Worm (Caenorhabditis elegans) whole organism, L2 larva: ENCODE data around the gene lgc-24.

Source experiments
- aly-2 ChIP-seq: fragments of 150-350 bp; optimal IDR thresholded peaks from 2 replicates; lab custom pipeline; 2014; ENCODE audit warnings: missing biosample characterization, missing genetic modification characterization
- blmp-1 ChIP-seq: sonication (generic microtip); optimal IDR thresholded peaks from 2 replicates; lab custom pipeline; 2017; ENCODE audit warnings: missing genetic modification characterization, mild to moderate bottlenecking, missing compliant biosample characterization, antibody characterized with exemption, moderate library complexity; ENCODE audit not compliant: insufficient read depth
- egl-27 ChIP-seq: sonication (generic microtip); optimal IDR thresholded peaks from 3 replicates; lab custom pipeline; 2017; ENCODE audit warnings: missing biosample characterization, missing genetic modification reagents, missing genetic modification characterization
- fos-1 ChIP-seq: fragments of 150-350 bp; optimal IDR thresholded peaks from 2 replicates; lab custom pipeline; 2014; ENCODE audit warnings: missing biosample characterization, missing genetic modification characterization
- mab-5 ChIP-seq: fragments of 150-350 bp; optimal IDR thresholded peaks from 2 replicates; lab custom pipeline; 2014; ENCODE audit warnings: missing biosample characterization, missing genetic modification characterization
- mdl-1 ChIP-seq, 2 experiments: fragments of 150-350 bp in 1 of 2; sonication (generic microtip) in 1 of 2; optimal IDR thresholded peaks; 2 replicates each; lab custom pipeline; 2017; ENCODE audit warnings: missing biosample characterization in 2 of 2, missing genetic modification characterization in 2 of 2
- nhr-11 ChIP-seq: fragments of 150-350 bp; optimal IDR thresholded peaks from 2 replicates; lab custom pipeline; 2014; ENCODE audit warnings: missing biosample characterization, missing genetic modification characterization
- nhr-12 ChIP-seq: fragments of 150-350 bp; optimal IDR thresholded peaks from 2 replicates; lab custom pipeline; 2014; ENCODE audit warnings: missing biosample characterization, missing genetic modification characterization
- skn-1 ChIP-seq: sonication (generic microtip); optimal IDR thresholded peaks from 2 replicates; lab custom pipeline; 2017; ENCODE audit warnings: missing biosample characterization, missing genetic modification characterization
- unc-62 ChIP-seq: fragments of 150-350 bp; optimal IDR thresholded peaks from 2 replicates; lab custom pipeline; 2014; ENCODE audit warnings: missing biosample characterization, missing genetic modification reagents, missing genetic modification characterization
- ztf-1 ChIP-seq: fragments of 200-800 bp; sonication (Bioruptor generic); conservative IDR thresholded peaks from 2 replicates; pipeline ENCODE4 v1.3.6; 2022; ENCODE audit warnings: missing genetic modification characterization, missing compliant biosample characterization
- ztf-11 ChIP-seq: sonication (generic microtip); optimal IDR thresholded peaks from 2 replicates; lab custom pipeline; 2017; ENCODE audit warnings: missing biosample characterization, missing genetic modification characterization

DNA sequence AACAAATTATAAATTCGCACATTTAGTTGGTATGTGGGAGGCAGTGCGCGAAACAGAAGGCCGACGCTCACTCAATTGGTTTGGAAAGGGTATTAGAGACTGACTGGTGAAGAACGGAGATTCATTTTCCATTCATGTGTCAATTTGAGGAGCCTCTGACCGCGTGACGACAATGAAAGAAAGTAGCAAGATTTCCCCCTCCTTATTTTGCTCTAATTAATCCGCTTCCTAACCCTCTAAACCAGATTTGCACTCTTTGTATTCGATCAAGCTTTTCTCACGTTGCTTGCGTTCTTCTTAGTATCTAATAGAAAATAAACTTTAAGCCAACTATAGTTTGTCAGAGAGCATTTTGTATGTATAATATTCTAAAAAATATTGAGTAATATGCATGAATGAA is 32.2 kb upstream of the lgc-24 start:
- no peak for TF ChIP-seq egl-27 (tag; lab: Kevin White, UChicago)
- no peak for TF ChIP-seq ztf-1
- TF ChIP-seq ztf-11 (tag; lab: Kevin White, UChicago) = no peak
- no peak for TF ChIP-seq nhr-12 (tag; lab: Kevin White, UChicago)
- no peak for TF ChIP-seq aly-2 (tag; lab: Kevin White, UChicago)
- TF ChIP-seq blmp-1 (tag; lab: Kevin White, UChicago) = no peak
- TF ChIP-seq mdl-1 (tag; optimal IDR thresholded peaks at IDR 0.05; lab: Kevin White, UChicago) = no peak
- TF ChIP-seq mab-5 = no peak
- no peak for TF ChIP-seq skn-1 (tag; lab: Kevin White, UChicago)
- TF ChIP-seq nhr-11 (tag; lab: Kevin White, UChicago) = no peak
- TF ChIP-seq fos-1 (tag; lab: Kevin White, UChicago) = no peak
- no peak for TF ChIP-seq unc-62 (GFP tag; lab: Kevin White, UChicago)
